Worm (Caenorhabditis elegans): ENCODE data around the gene B0303.7.

B0303.7 gene

ce11 chrIII:8712968-8713367 lies 19.5 kb downstream of the B0303.7 start:
- TF ChIP-seq nhr-23 (tag; optimal IDR thresholded peaks at IDR 0.05) (no peak), lin-15B (tag; optimal IDR thresholded peaks at IDR 0.05) (no peak), R02D3.7 (tag; optimal IDR thresholded peaks at IDR 0.05) (no peak), nhr-237 (tag; optimal IDR thresholded peaks at IDR 0.05) (no peak), nhr-77 (tag; optimal IDR thresholded peaks at IDR 0.05) (no peak), nhr-43 (tag; optimal IDR thresholded peaks at IDR 0.05; ENCODE audit: poor library complexity, severe bottlenecking) (no peak), fkh-10 (GFP tag; optimal IDR thresholded peaks at IDR 0.05) (no peak), snpc-4 (tag; optimal IDR thresholded peaks at IDR 0.05) (no peak), eor-1 (tag; optimal IDR thresholded peaks at IDR 0.05) (no peak), skn-1 (tag; optimal IDR thresholded peaks at IDR 0.05) (no peak), nhr-11 (tag; optimal IDR thresholded peaks at IDR 0.05) (no peak), ceh-28 (tag; optimal IDR thresholded peaks at IDR 0.05) (no peak), nhr-12 (tag; optimal IDR thresholded peaks at IDR 0.05) (no peak)

ce11 chrIII:8716084-8716483 lies 22.7 kb downstream of the B0303.7 start, which contains the start of gene B0303.14:
B0303.14 (minus strand) TSS chrIII:8716184.
- TF ChIP-seq unc-62 (GFP tag; optimal IDR thresholded peaks at IDR 0.05) (no peak), mdl-1 (tag; optimal IDR thresholded peaks at IDR 0.05) (no peak), skn-1 (tag; optimal IDR thresholded peaks at IDR 0.05) (no peak), pha-4 (tag; optimal IDR thresholded peaks at IDR 0.05) (no peak), lsy-12 (tag; optimal IDR thresholded peaks at IDR 0.05) (no peak), snpc-4 (tag; optimal IDR thresholded peaks at IDR 0.05) (no peak), nhr-11 (tag; optimal IDR thresholded peaks at IDR 0.05) (no peak), lin-15B (tag; optimal IDR thresholded peaks at IDR 0.05) (no peak), aly-2 (tag; optimal IDR thresholded peaks at IDR 0.05) (no peak), nhr-43 (tag; optimal IDR thresholded peaks at IDR 0.05; ENCODE audit: poor library complexity, severe bottlenecking) (no peak), elt-1 (tag; optimal IDR thresholded peaks at IDR 0.05) (no peak), fos-1 (tag; optimal IDR thresholded peaks at IDR 0.05) (no peak), elt-2 (tag; optimal IDR thresholded peaks at IDR 0.05) (no peak), nhr-77 (tag; optimal IDR thresholded peaks at IDR 0.05) (no peak), ceh-16 (tag; optimal IDR thresholded peaks at IDR 0.05) (no peak), hmg-11 (tag; optimal IDR thresholded peaks at IDR 0.05) (no peak), ceh-28 (tag; optimal IDR thresholded peaks at IDR 0.05) (no peak), nhr-67 (tag; optimal IDR thresholded peaks at IDR 0.05) (no peak), ZK546.5 (tag; optimal IDR thresholded peaks at IDR 0.05) (no peak), ztf-4 (tag; optimal IDR thresholded peaks at IDR 0.05) (no peak)

ce11 chrIII:8717231-8717694 lies 23.8 kb downstream of the B0303.7 start, which contains the start of gene mrpl-11:
mrpl-11 (plus strand) TSS chrIII:8717644.
- TF ChIP-seq ceh-16 (tag; optimal IDR thresholded peaks at IDR 0.05): no peak
- no peak for TF ChIP-seq egl-27 (tag; optimal IDR thresholded peaks at IDR 0.05)
- no peak for TF ChIP-seq nhr-11 (tag; optimal IDR thresholded peaks at IDR 0.05)
- TF ChIP-seq unc-39 (tag; optimal IDR thresholded peaks at IDR 0.05): no peak
- no peak for TF ChIP-seq unc-62 (GFP tag; optimal IDR thresholded peaks at IDR 0.05)
- peak; percentile 44 for TF ChIP-seq lin-15B (tag; optimal IDR thresholded peaks at IDR 0.05)
- TF ChIP-seq nhr-76 (tag; optimal IDR thresholded peaks at IDR 0.05): no peak
- TF ChIP-seq fkh-10 (GFP tag; optimal IDR thresholded peaks at IDR 0.05): no peak
- no peak for TF ChIP-seq ztf-11 (tag; optimal IDR thresholded peaks at IDR 0.05)
- no peak for TF ChIP-seq elt-3 (tag; optimal IDR thresholded peaks at IDR 0.05)
- no peak for TF ChIP-seq zag-1 (tag; optimal IDR thresholded peaks at IDR 0.05)
- no peak for TF ChIP-seq lsy-12 (tag; optimal IDR thresholded peaks at IDR 0.05)
- peak; percentile 43 for TF ChIP-seq hmg-11 (tag; optimal IDR thresholded peaks at IDR 0.05)
- TF ChIP-seq elt-1 (tag; optimal IDR thresholded peaks at IDR 0.05): no peak
- TF ChIP-seq nfya-1 (tag; optimal IDR thresholded peaks at IDR 0.05; ENCODE audit: insufficient read depth): peak; percentile 41
- TF ChIP-seq fos-1 (tag; optimal IDR thresholded peaks at IDR 0.05): no peak
- TF ChIP-seq nhr-28 (tag; optimal IDR thresholded peaks at IDR 0.05): no peak
- no peak for TF ChIP-seq ZK546.5 (tag; optimal IDR thresholded peaks at IDR 0.05)
- TF ChIP-seq elt-2 (tag; optimal IDR thresholded peaks at IDR 0.05): no peak
- no peak for TF ChIP-seq ceh-9 (tag; optimal IDR thresholded peaks at IDR 0.05)

- TF ChIP-seq ceh-82 (tag; optimal IDR thresholded peaks at IDR 0.05) (no peak), unc-62 (GFP tag; optimal IDR thresholded peaks at IDR 0.05) (no peak), egl-5 (tag; optimal IDR thresholded peaks at IDR 0.05) (no peak), lin-15B (tag; optimal IDR thresholded peaks at IDR 0.05) (no peak), ceh-9 (tag; optimal IDR thresholded peaks at IDR 0.05) (no peak), pqm-1 (tag; optimal IDR thresholded peaks at IDR 0.05) (peak; percentile 63), snpc-4 (tag; optimal IDR thresholded peaks at IDR 0.05) (no peak), eor-1 (tag; optimal IDR thresholded peaks at IDR 0.05) (no peak), unc-39 (tag; optimal IDR thresholded peaks at IDR 0.05) (no peak), mdl-1 (tag; optimal IDR thresholded peaks at IDR 0.05) (no peak), daf-12 (tag; optimal IDR thresholded peaks at IDR 0.05) (no peak), aly-2 (tag; optimal IDR thresholded peaks at IDR 0.05) (no peak), tbx-2 (tag; optimal IDR thresholded peaks at IDR 0.05) (no peak), jun-1 (tag; optimal IDR thresholded peaks at IDR 0.05) (no peak), elt-1 (tag; optimal IDR thresholded peaks at IDR 0.05) (no peak), elt-2 (tag; optimal IDR thresholded peaks at IDR 0.05) (peak; percentile 28), ztf-4 (tag; optimal IDR thresholded peaks at IDR 0.05) (no peak)
Observed at ce11 chrIII:8718592-8718991, 25.2 kb downstream of the B0303.7 start.

Data from whole organism, L3 larva.